Fruit fly (Drosophila melanogaster) whole organism, embryonic: ENCODE measurements around the gene Nepl14.

ENCODE experiments used
- BEAF-32 ChIP-seq: fragments of 200-800 bp; sonication (Bioruptor generic); optimal IDR thresholded peaks from 3 replicates; lab custom pipeline; 2017; ENCODE audit warnings: missing biosample characterization, missing genetic modification characterization, mild to moderate bottlenecking, moderate library complexity, missing genetic modification reagents
- CG10267 ChIP-seq: fragments of 200-800 bp; sonication (Bioruptor generic); optimal IDR thresholded peaks from 2 replicates; lab custom pipeline; 2018; ENCODE audit warnings: missing biosample characterization, mild to moderate bottlenecking, missing genetic modification characterization, moderate library complexity
- CG10366 ChIP-seq: fragments of 200-800 bp; sonication (Bioruptor generic); IDR thresholded peaks from 2 replicates; pipeline ENCODE4 v1.3.6; 2022; ENCODE audit warnings: missing biosample characterization, missing genetic modification characterization
- CG11247 ChIP-seq: fragments of 200-800 bp; sonication (Bioruptor generic); IDR thresholded peaks from 2 replicates; pipeline ENCODE4 v1.3.6; 2022; ENCODE audit warnings: missing biosample characterization, missing genetic modification characterization
- CG11695 ChIP-seq: fragments of 200-800 bp; sonication (Bioruptor generic); IDR thresholded peaks from 3 replicates; pipeline ENCODE4 v1.3.6; 2022; ENCODE audit warnings: missing biosample characterization, missing genetic modification characterization
- CG11723 ChIP-seq: fragments of 200-800 bp; sonication (Bioruptor generic); optimal IDR thresholded peaks from 2 replicates; lab custom pipeline; 2017; ENCODE audit warnings: missing biosample characterization, mild to moderate bottlenecking, missing genetic modification characterization
- CG15514 ChIP-seq: fragments of 200-800 bp; sonication (Bioruptor generic); optimal IDR thresholded peaks from 3 replicates; lab custom pipeline; 2017; ENCODE audit warnings: missing biosample characterization, missing genetic modification characterization, mild to moderate bottlenecking, moderate library complexity, missing genetic modification reagents
- CG17186 ChIP-seq: fragments of 200-800 bp; sonication (Bioruptor generic); optimal IDR thresholded peaks from 3 replicates; lab custom pipeline; 2017; ENCODE audit warnings: missing biosample characterization, missing genetic modification reagents, missing genetic modification characterization
- CG17359 ChIP-seq: fragments of 200-800 bp; sonication (Bioruptor generic); optimal IDR thresholded peaks from 3 replicates; lab custom pipeline; 2018; ENCODE audit warnings: missing biosample characterization, mild to moderate bottlenecking, missing genetic modification characterization, moderate library complexity
- CG17829 ChIP-seq: fragments of 200-800 bp; optimal IDR thresholded peaks from 2 replicates; lab custom pipeline; 2019; ENCODE audit warnings: missing biosample characterization, mild to moderate bottlenecking, missing genetic modification characterization, moderate library complexity
- CG30431 ChIP-seq: fragments of 200-800 bp; sonication (Bioruptor generic); optimal IDR thresholded peaks from 2 replicates; lab custom pipeline; 2017; ENCODE audit warnings: missing biosample characterization, missing genetic modification characterization
- CG32767 ChIP-seq: fragments of 200-800 bp; sonication (Bioruptor generic); IDR thresholded peaks from 2 replicates; pipeline ENCODE4 v1.3.6; 2022; ENCODE audit warnings: missing biosample characterization, missing genetic modification characterization
- CG8089 ChIP-seq: fragments of 200-800 bp; sonication (Bioruptor generic); optimal IDR thresholded peaks from 3 replicates; lab custom pipeline; 2016; ENCODE audit warnings: missing biosample characterization, missing genetic modification characterization
- CG8290 ChIP-seq, 3 experiments: fragments of 200-800 bp; sonication (Bioruptor generic); optimal IDR thresholded peaks; 2 replicates each; lab custom pipeline; 2016 to 2019; ENCODE audit warnings: missing biosample characterization in 3 of 3, missing genetic modification characterization in 3 of 3, mild to moderate bottlenecking in 2 of 3, moderate library complexity in 1 of 3
- CTCF ChIP-seq: fragments of 200-800 bp; sonication (Bioruptor generic); optimal IDR thresholded peaks from 2 replicates; lab custom pipeline; 2017; ENCODE audit warnings: missing biosample characterization, mild to moderate bottlenecking, missing genetic modification characterization, moderate library complexity
- CrebB ChIP-seq: fragments of 200-800 bp; sonication (Bioruptor generic); optimal IDR thresholded peaks from 3 replicates; lab custom pipeline; 2018; ENCODE audit warnings: missing biosample characterization, mild to moderate bottlenecking, missing genetic modification characterization
- Dad ChIP-seq: fragments of 200-800 bp; sonication (Bioruptor generic); optimal IDR thresholded peaks from 3 replicates; lab custom pipeline; 2016; ENCODE audit warnings: missing biosample characterization, missing genetic modification characterization
- HLH3B ChIP-seq: fragments of 200-800 bp; sonication (Bioruptor generic); IDR thresholded peaks from 2 replicates; pipeline ENCODE4 v1.3.6; 2022; ENCODE audit warnings: missing biosample characterization, missing genetic modification characterization
- HLH4C ChIP-seq: fragments of 200-800 bp; sonication (Bioruptor generic); IDR thresholded peaks from 3 replicates; pipeline ENCODE4 v1.3.6; 2022; ENCODE audit warnings: missing biosample characterization, missing genetic modification characterization; ENCODE audit not compliant: partially characterized antibody
- HLHmδ ChIP-seq: fragments of 200-800 bp; sonication (Bioruptor generic); optimal IDR thresholded peaks from 2 replicates; lab custom pipeline; 2018; ENCODE audit warnings: missing biosample characterization, mild to moderate bottlenecking, missing genetic modification characterization, moderate library complexity
- Lim3 ChIP-seq: fragments of 200-800 bp; sonication (Bioruptor generic); IDR thresholded peaks from 2 replicates; pipeline ENCODE4 v1.3.6; 2022; ENCODE audit warnings: missing biosample characterization, missing genetic modification characterization
- Max ChIP-seq: fragments of 200-800 bp; sonication (Bioruptor generic); optimal IDR thresholded peaks from 2 replicates; lab custom pipeline; 2016; ENCODE audit warnings: missing biosample characterization, mild to moderate bottlenecking, missing genetic modification characterization
- Med ChIP-seq: fragments of 200-800 bp; sonication (Bioruptor generic); peaks from one replicate; lab custom pipeline; 2016; ENCODE audit warnings: missing biosample characterization, missing genetic modification characterization, mild to moderate bottlenecking, inconsistent platforms, moderate library complexity
- Mes4 ChIP-seq: fragments of 200-800 bp; sonication (Bioruptor generic); optimal IDR thresholded peaks from 2 replicates; lab custom pipeline; 2016; ENCODE audit warnings: missing biosample characterization, missing genetic modification characterization
- NC2α ChIP-seq: fragments of 200-800 bp; sonication (Bioruptor generic); optimal IDR thresholded peaks from 2 replicates; lab custom pipeline; 2016; ENCODE audit warnings: missing biosample characterization, missing genetic modification characterization
- NfI ChIP-seq: fragments of 200-800 bp; sonication (Bioruptor generic); optimal IDR thresholded peaks from 3 replicates; lab custom pipeline; 2018; ENCODE audit warnings: missing biosample characterization, mild to moderate bottlenecking, missing genetic modification characterization, moderate library complexity
- Ravus ChIP-seq: fragments of 200-800 bp; sonication (Bioruptor generic); IDR thresholded peaks from 2 replicates; pipeline ENCODE4 v1.3.6; 2022; ENCODE audit warnings: missing biosample characterization, missing genetic modification characterization
- Sin3A ChIP-seq: fragments of >200 bp; optimal IDR thresholded peaks from 2 replicates; lab custom pipeline; 2018
- Sox102F ChIP-seq: fragments of 200-800 bp; sonication (Bioruptor generic); optimal IDR thresholded peaks from 2 replicates; lab custom pipeline; 2018; ENCODE audit warnings: missing biosample characterization, mild to moderate bottlenecking, missing genetic modification characterization, moderate library complexity
- ab ChIP-seq: fragments of 200-800 bp; sonication (Bioruptor generic); optimal IDR thresholded peaks from 2 replicates; lab custom pipeline; 2016; ENCODE audit warnings: missing biosample characterization, missing genetic modification characterization
- ato ChIP-seq: fragments of 200-800 bp; sonication (Bioruptor generic); IDR thresholded peaks from 2 replicates; pipeline ENCODE4 v1.3.6; 2022; ENCODE audit warnings: missing biosample characterization, missing genetic modification characterization; ENCODE audit not compliant: partially characterized antibody
- chinmo ChIP-seq: fragments of 200-800 bp; sonication (Bioruptor generic); IDR thresholded peaks from 4 replicates; pipeline ENCODE4 v1.3.6; 2022; ENCODE audit warnings: missing biosample characterization, missing genetic modification characterization; ENCODE audit not compliant: partially characterized antibody
- dmrt11E ChIP-seq: fragments of 200-800 bp; sonication (Bioruptor generic); optimal IDR thresholded peaks from 3 replicates; lab custom pipeline; 2018; ENCODE audit warnings: missing biosample characterization, mild to moderate bottlenecking, missing genetic modification characterization, moderate library complexity
- ftz-f1 ChIP-seq: fragments of 200-800 bp; sonication (Bioruptor generic); optimal IDR thresholded peaks from 2 replicates; lab custom pipeline; 2016; ENCODE audit warnings: missing biosample characterization, missing genetic modification characterization
- gem ChIP-seq: fragments of 200-800 bp; sonication (Bioruptor generic); optimal IDR thresholded peaks from 2 replicates; lab custom pipeline; 2019; ENCODE audit warnings: missing biosample characterization, mild to moderate bottlenecking, missing genetic modification characterization, moderate library complexity
- gfzf ChIP-seq: fragments of 200-800 bp; sonication (Bioruptor generic); optimal IDR thresholded peaks from 2 replicates; lab custom pipeline; 2016; ENCODE audit warnings: missing biosample characterization, mild to moderate bottlenecking, missing genetic modification characterization, moderate library complexity
- h ChIP-seq: fragments of >200 bp; optimal IDR thresholded peaks from 2 replicates; lab custom pipeline; 2017
- hkb ChIP-seq, 2 experiments: fragments of 200-800 bp in 1 of 2; fragments of >200 bp in 1 of 2; sonication (Bioruptor generic) in 1 of 2; IDR thresholded peaks in 1 of 2; optimal IDR thresholded peaks in 1 of 2; 2 replicates each; pipeline versions ENCODE4 v1.3.6 to Lab custom; 2017 to 2022; ENCODE audit warnings: missing biosample characterization in 1 of 2, missing genetic modification characterization in 1 of 2
- jing ChIP-seq: fragments of 200-800 bp; sonication (Bioruptor generic); optimal IDR thresholded peaks from 2 replicates; lab custom pipeline; 2018; ENCODE audit warnings: missing biosample characterization, mild to moderate bottlenecking, missing genetic modification characterization
- jumu ChIP-seq: fragments of 200-800 bp; sonication (Bioruptor generic); optimal IDR thresholded peaks from 3 replicates; lab custom pipeline; 2016; ENCODE audit warnings: missing biosample characterization, missing genetic modification characterization
- luna ChIP-seq: fragments of 200-800 bp; sonication (Bioruptor generic); optimal IDR thresholded peaks from 2 replicates; lab custom pipeline; 2016; ENCODE audit warnings: missing biosample characterization, missing genetic modification characterization
- nerfin-1 ChIP-seq: fragments of 200-800 bp; sonication (Bioruptor generic); optimal IDR thresholded peaks from 3 replicates; lab custom pipeline; 2019; ENCODE audit warnings: missing biosample characterization, mild to moderate bottlenecking, missing genetic modification characterization, moderate library complexity
- oc ChIP-seq: fragments of 200-800 bp; sonication (Bioruptor generic); optimal IDR thresholded peaks from 2 replicates; lab custom pipeline; 2018; ENCODE audit warnings: missing biosample characterization, mild to moderate bottlenecking, missing genetic modification characterization, moderate library complexity
- p53 ChIP-seq: fragments of 200-800 bp; sonication (Bioruptor generic); optimal IDR thresholded peaks from 2 replicates; lab custom pipeline; 2016; ENCODE audit warnings: missing biosample characterization, missing genetic modification characterization
- peb ChIP-seq: fragments of 200-800 bp; sonication (Bioruptor generic); IDR thresholded peaks from 2 replicates; pipeline ENCODE4 v1.3.6; 2022; ENCODE audit warnings: missing biosample characterization, missing genetic modification characterization
- pfk ChIP-seq: fragments of 200-800 bp; sonication (Bioruptor generic); optimal IDR thresholded peaks from 2 replicates; lab custom pipeline; 2018; ENCODE audit warnings: missing biosample characterization, mild to moderate bottlenecking, missing genetic modification characterization, moderate library complexity
- stwl ChIP-seq: fragments of 200-800 bp; sonication (Bioruptor generic); optimal IDR thresholded peaks from 3 replicates; lab custom pipeline; 2018; ENCODE audit warnings: missing biosample characterization, mild to moderate bottlenecking, missing genetic modification characterization, moderate library complexity
- tio ChIP-seq: fragments of 200-800 bp; sonication (Bioruptor generic); optimal IDR thresholded peaks from 2 replicates; lab custom pipeline; 2017; ENCODE audit warnings: missing biosample characterization, missing genetic modification characterization, inconsistent platforms
- zen2 ChIP-seq: fragments of 200-800 bp; sonication (Bioruptor generic); IDR thresholded peaks from 3 replicates; pipeline ENCODE4 v1.3.6; 2022; ENCODE audit warnings: missing biosample characterization, missing genetic modification characterization; ENCODE audit not compliant: partially characterized antibody

Gene Nepl14

dm6 chr3R:22747423-22748090 is 16.0 kb downstream of the Nepl14 start, which contains the start of gene CG17141 (continued):
- TF ChIP-seq HLHmδ (GFP tag; lab: Kevin White, UChicago) (peak; percentile 70), Sox102F (GFP tag; lab: Kevin White, UChicago) (no peak), ab (GFP tag; lab: Kevin White, UChicago) (no peak), CG17186 (GFP tag; lab: Kevin White, UChicago) (peak; percentile 50), ato (GFP tag; lab: Robert Waterston, UW) (peak; percentile 61), NC2α (no peak), gfzf (GFP tag; lab: Kevin White, UChicago) (peak; percentile 42), Sin3A (lab: Kevin White, UChicago) (peak; percentile 22), CG15514 (GFP tag; lab: Kevin White, UChicago) (peak; percentile 72), zen2 (GFP tag; lab: Robert Waterston, UW) (no peak), Max (GFP tag; lab: Kevin White, UChicago) (no peak), CG11695 (GFP tag; lab: Robert Waterston, UW) (0 out of 3 replicates have a peak, but pooled peaks have one; percentile 13), CG32767 (no peak), chinmo (0 out of 4 replicates have a peak, but pooled peaks have one; percentile 20), CrebB (peak; percentile 21), oc (tag; lab: Kevin White, UChicago) (no peak), CG10267 (tag; lab: Kevin White, UChicago) (no peak), CG17359 (tag; lab: Kevin White, UChicago) (no peak), Mes4 (GFP tag; lab: Kevin White, UChicago) (no peak), luna (GFP tag; lab: Kevin White, UChicago) (no peak), BEAF-32 (peak; percentile 39), stwl (tag; lab: Kevin White, UChicago) (peak; percentile 26)
- TF ChIP-seq, all 482 proteins: peak for 59

DNA sequence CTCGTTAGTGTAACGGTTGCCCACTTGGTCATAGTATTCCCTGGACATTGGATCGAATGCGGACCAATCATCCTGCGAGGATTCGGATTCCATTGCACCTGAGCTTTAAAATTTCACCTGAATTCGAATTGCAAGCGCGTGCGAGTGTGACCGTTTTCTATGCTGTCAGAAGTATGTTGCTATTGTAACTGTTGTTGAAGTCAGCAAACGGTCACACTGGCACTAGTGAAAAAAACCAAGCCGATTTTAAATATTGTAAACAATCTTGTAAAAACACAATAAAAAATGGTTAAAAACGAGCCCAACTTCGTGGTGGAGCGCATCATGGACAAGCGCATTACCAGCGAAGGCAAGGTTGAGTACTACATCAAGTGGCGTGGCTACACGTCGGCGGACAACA is 18.1 kb downstream of the Nepl14 start, which contains the start of the genes vret and HP1c:
Gene vret, minus strand, starts transcription at position 150 of the 400 bp plus-strand sequence.
Gene HP1c, plus strand, starts transcription at position 189 of the 400 bp plus-strand sequence.
- TF ChIP-seq tio (GFP tag; lab: Kevin White, UChicago) = no peak
- TF ChIP-seq Dad (GFP tag; lab: Kevin White, UChicago) = no peak
- no peak for TF ChIP-seq Lim3
- TF ChIP-seq CG8290 (GFP tag; optimal IDR thresholded peaks at IDR 0.05; lab: Kevin White, UChicago) = no peak
- TF ChIP-seq CG8290 (tag; optimal IDR thresholded peaks at IDR 0.05; lab: Kevin White, UChicago) = no peak
- TF ChIP-seq CG11247 (GFP tag; lab: Robert Waterston, UW) = no peak
- TF ChIP-seq dmrt11E = no peak
- TF ChIP-seq Ravus (GFP tag; lab: Robert Waterston, UW) = no peak
- TF ChIP-seq HLH3B (GFP tag; lab: Robert Waterston, UW) = no peak
- TF ChIP-seq nerfin-1 (tag; lab: Kevin White, UChicago) = no peak
- TF ChIP-seq h = no peak
- TF ChIP-seq pfk = no peak
- no peak for TF ChIP-seq CG10366 (GFP tag; lab: Robert Waterston, UW)
- TF ChIP-seq Max (GFP tag; lab: Kevin White, UChicago) = no peak
- peak; percentile 76 for TF ChIP-seq Med (GFP tag; lab: Kevin White, UChicago)
- peak; percentile 42 for TF ChIP-seq CTCF (GFP tag; lab: Kevin White, UChicago)
- no peak for TF ChIP-seq hkb (optimal IDR thresholded peaks at IDR 0.05; lab: Kevin White, UChicago)
- no peak for TF ChIP-seq hkb (GFP tag; IDR thresholded peaks at IDR 0.05; lab: Robert Waterston, UW)
- peak; percentile 83 for TF ChIP-seq gfzf (GFP tag; lab: Kevin White, UChicago)
- TF ChIP-seq ftz-f1 (GFP tag; lab: Kevin White, UChicago) = no peak
- TF ChIP-seq CG17829 (tag; lab: Kevin White, UChicago) = no peak
- no peak for TF ChIP-seq p53 (GFP tag; lab: Kevin White, UChicago)
- TF ChIP-seq NfI (GFP tag; lab: Kevin White, UChicago) = no peak
- TF ChIP-seq gem (tag; lab: Kevin White, UChicago) = no peak
- TF ChIP-seq HLH4C = no peak
- TF ChIP-seq BEAF-32 = peak; percentile 46
- TF ChIP-seq CG30431 (GFP tag; lab: Kevin White, UChicago) = no peak
- TF ChIP-seq CG8089 (GFP tag; lab: Kevin White, UChicago) = no peak
- TF ChIP-seq CG11723 (GFP tag; lab: Kevin White, UChicago) = no peak
- TF ChIP-seq jing (GFP tag; lab: Kevin White, UChicago) = no peak
- TF ChIP-seq peb (GFP tag; lab: Robert Waterston, UW) = no peak
- TF ChIP-seq jumu (GFP tag; lab: Kevin White, UChicago) = no peak
